Fruit fly (Drosophila melanogaster): ENCODE measurements around the gene Pgant4.
A peak's percentile ranks its signal among the peaks of the same experiment; 100 is the strongest.

The Pgant4 gene

dm6 chr2L:3485506-3485905, 13.1 kb downstream of the Pgant4 start:
- TF ChIP-seq Drgx (GFP tag; IDR thresholded peaks at IDR 0.05) = peak; percentile 32; the same call in 1 of the 2 replicates
- no peak for TF ChIP-seq hkb (optimal IDR thresholded peaks at IDR 0.05)
- TF ChIP-seq hkb (GFP tag; IDR thresholded peaks at IDR 0.05) = no peak

dm6 chr2L:3490971-3491370, 18.6 kb downstream of the Pgant4 start, which contains the start of gene CG15414:
CG15414 (minus strand) TSS chr2L:3491071.
- peak; percentile 19 for TF ChIP-seq CTCF (GFP tag; optimal IDR thresholded peaks at IDR 0.05)
- TF ChIP-seq CG2875 (GFP tag; optimal IDR thresholded peaks at IDR 0.05) = no peak

- TF ChIP-seq hkb (optimal IDR thresholded peaks at IDR 0.05) = no peak
- no peak for TF ChIP-seq hkb (GFP tag; IDR thresholded peaks at IDR 0.05)
- TF ChIP-seq Ets65A (GFP tag) = peak; percentile 62
- no peak for TF ChIP-seq CG2678 (tag; optimal IDR thresholded peaks at IDR 0.05)
Observed at dm6 chr2L:3493475-3493874, 21.1 kb downstream of the Pgant4 start.

dm6 chr2L:3495465-3495864, 23.1 kb downstream of the Pgant4 start:
- TF ChIP-seq CG2889 (GFP tag; IDR thresholded peaks at IDR 0.05) = no peak
- peak; percentile 63 for TF ChIP-seq Ets65A (GFP tag)
- peak; percentile 62 for TF ChIP-seq CG8478 (optimal IDR thresholded peaks at IDR 0.05)

- no peak for TF ChIP-seq Sox100B (GFP tag; optimal IDR thresholded peaks at IDR 0.05)
- peak; percentile 17 for TF ChIP-seq Ets65A (GFP tag)
- TF ChIP-seq gcm2 (GFP tag; optimal IDR thresholded peaks at IDR 0.05) = no peak
- TF ChIP-seq gsb-n (tag; optimal IDR thresholded peaks at IDR 0.05) = peak; percentile 6
- TF ChIP-seq crol (GFP tag; IDR thresholded peaks at IDR 0.05) = peak; percentile 70
- no peak for TF ChIP-seq CG2199 (GFP tag; IDR thresholded peaks at IDR 0.05)
- TF ChIP-seq CG11560 (tag; IDR thresholded peaks at IDR 0.05) = no peak
- TF ChIP-seq nerfin-1 (tag; optimal IDR thresholded peaks at IDR 0.05) = no peak
- no peak for TF ChIP-seq CG6254 (GFP tag; optimal IDR thresholded peaks at IDR 0.05)
- TF ChIP-seq Hey (tag; optimal IDR thresholded peaks at IDR 0.05) = peak; percentile 96
- no peak for TF ChIP-seq z (GFP tag; IDR thresholded peaks at IDR 0.05)
- peak; percentile 0 for TF ChIP-seq mirr (GFP tag; optimal IDR thresholded peaks at IDR 0.05)
- TF ChIP-seq Hr39 (optimal IDR thresholded peaks at IDR 0.05) = peak; percentile 78
- no peak for TF ChIP-seq CG8359 (GFP tag; optimal IDR thresholded peaks at IDR 0.05; ENCODE audit: borderline replicate concordance)
- no peak for TF ChIP-seq dm (GFP tag; optimal IDR thresholded peaks at IDR 0.05)
- no peak for TF ChIP-seq CG17568 (GFP tag; optimal IDR thresholded peaks at IDR 0.05)
- TF ChIP-seq Pdp1 (GFP tag; optimal IDR thresholded peaks at IDR 0.05) = no peak
- no peak for TF ChIP-seq CG10959 (GFP tag; IDR thresholded peaks at IDR 0.05)
- TF ChIP-seq bowl (GFP tag; IDR thresholded peaks at IDR 0.05) = no peak
- no peak for TF ChIP-seq hb (GFP tag; IDR thresholded peaks at IDR 0.05; ENCODE audit: partially characterized antibody)
- no peak for TF ChIP-seq Ptx1 (GFP tag; IDR thresholded peaks at IDR 0.05)
- TF ChIP-seq CkIIα-i1 (GFP tag; IDR thresholded peaks at IDR 0.05) = no peak
- no peak for TF ChIP-seq Rx (GFP tag; IDR thresholded peaks at IDR 0.05)
- TF ChIP-seq lab (GFP tag; optimal IDR thresholded peaks at IDR 0.05) = no peak
- TF ChIP-seq Abd-B (GFP tag; optimal IDR thresholded peaks at IDR 0.05) = no peak
- no peak for TF ChIP-seq CG16813 (GFP tag; IDR thresholded peaks at IDR 0.05; ENCODE audit: partially characterized antibody)
Observed at dm6 chr2L:3504851-3505250, 32.4 kb downstream of the Pgant4 start.

- TF ChIP-seq Hr78 (GFP tag; optimal IDR thresholded peaks at IDR 0.05) = peak in 1 of 2 experiments; percentile 91
- no peak for TF ChIP-seq cad (GFP tag; optimal IDR thresholded peaks at IDR 0.05)
- no peak for TF ChIP-seq CG11695 (GFP tag; IDR thresholded peaks at IDR 0.05)
Observed at dm6 chr2L:3506322-3506721, 33.9 kb downstream of the Pgant4 start.
